Worm (Caenorhabditis elegans): Measurements from ENCODE around the gene Y51A2D.8.

ce11 chrV:18586954-18587353 is 33.3 kb upstream of the Y51A2D.8 start:
- TF ChIP-seq nhr-25 (tag; optimal IDR thresholded peaks at IDR 0.05; ENCODE audit: borderline replicate concordance, insufficient read depth) (no peak), ceh-82 (tag; optimal IDR thresholded peaks at IDR 0.05) (no peak), lir-3 (tag; optimal IDR thresholded peaks at IDR 0.05) (no peak), ceh-28 (tag; optimal IDR thresholded peaks at IDR 0.05) (no peak), cey-2 (tag; optimal IDR thresholded peaks at IDR 0.05; ENCODE audit: borderline replicate concordance, insufficient read depth) (no peak), unc-130 (GFP tag; optimal IDR thresholded peaks at IDR 0.05) (no peak), dmd-9 (GFP tag; IDR thresholded peaks at IDR 0.05) (no peak), mep-1 (tag; optimal IDR thresholded peaks at IDR 0.05) (no peak), nhr-76 (tag; optimal IDR thresholded peaks at IDR 0.05) (no peak), F49E8.2 (tag; optimal IDR thresholded peaks at IDR 0.05; ENCODE audit: borderline replicate concordance) (no peak)
